Fruit fly (Drosophila melanogaster) whole organism, adult: ENCODE results near the gene Usp14.

Source experiments
- CG1620 ChIP-seq: fragments of 200-800 bp; sonication (Bioruptor generic); optimal IDR thresholded peaks from 2 replicates; lab custom pipeline; 2016; ENCODE audit warnings: missing biosample characterization, missing genetic modification characterization
- CG7045 ChIP-seq: fragments of 200-800 bp; sonication (Bioruptor generic); optimal IDR thresholded peaks from 2 replicates; lab custom pipeline; 2017; ENCODE audit warnings: missing biosample characterization, mild to moderate bottlenecking, missing genetic modification characterization
- Hr96 ChIP-seq: fragments of 200-800 bp; sonication (Bioruptor generic); optimal IDR thresholded peaks from 2 replicates; lab custom pipeline; 2016; ENCODE audit warnings: missing biosample characterization, missing genetic modification characterization
- Mnt ChIP-seq: fragments of 200-800 bp; sonication (Bioruptor generic); optimal IDR thresholded peaks from 2 replicates; lab custom pipeline; 2016; ENCODE audit warnings: missing biosample characterization, mild to moderate bottlenecking, missing genetic modification characterization
- bab1 ChIP-seq: fragments of 200-800 bp; sonication (Bioruptor generic); optimal IDR thresholded peaks from 3 replicates; lab custom pipeline; 2019; ENCODE audit warnings: missing biosample characterization, mild to moderate bottlenecking, missing genetic modification characterization, moderate library complexity
- cic ChIP-seq: fragments of 200-800 bp; sonication (Bioruptor generic); optimal IDR thresholded peaks from 2 replicates; lab custom pipeline; 2017; ENCODE audit warnings: missing biosample characterization, mild to moderate bottlenecking, missing genetic modification characterization, moderate library complexity
- kay ChIP-seq: fragments of 200-800 bp; sonication (Bioruptor generic); peaks from one replicate; lab custom pipeline; 2016; ENCODE audit warnings: missing biosample characterization, missing genetic modification characterization, borderline replicate concordance
- ovo ChIP-seq: fragments of 200-800 bp; sonication (Bioruptor generic); optimal IDR thresholded peaks from 2 replicates; lab custom pipeline; 2016; ENCODE audit warnings: missing biosample characterization, missing genetic modification characterization
- pad ChIP-seq: fragments of 200-800 bp; sonication (Bioruptor generic); optimal IDR thresholded peaks from 3 replicates; lab custom pipeline; 2017; ENCODE audit warnings: missing biosample characterization, missing genetic modification characterization, mild to moderate bottlenecking, moderate library complexity, missing genetic modification reagents
- tj ChIP-seq: fragments of 200-800 bp; sonication (Bioruptor generic); optimal IDR thresholded peaks from 3 replicates; lab custom pipeline; 2017; ENCODE audit warnings: missing biosample characterization, mild to moderate bottlenecking, missing genetic modification characterization, moderate library complexity
- toe ChIP-seq: fragments of 200-800 bp; sonication (Bioruptor generic); optimal IDR thresholded peaks from 2 replicates; lab custom pipeline; 2016; ENCODE audit warnings: missing biosample characterization, missing genetic modification characterization

dm6 chr2L:10276436-10276835 is 37.8 kb downstream of the Usp14 start:
- no peak for TF ChIP-seq pad (GFP tag; lab: Kevin White, UChicago)
- no peak for TF ChIP-seq Mnt (GFP tag; lab: Kevin White, UChicago)
- TF ChIP-seq toe (GFP tag; lab: Kevin White, UChicago) = no peak
- no peak for TF ChIP-seq cic (GFP tag; lab: Kevin White, UChicago)
- no peak for TF ChIP-seq Hr96 (GFP tag; lab: Kevin White, UChicago)
- TF ChIP-seq kay (GFP tag; lab: Kevin White, UChicago) = peak; percentile 45
- peak; percentile 68 for TF ChIP-seq CG7045 (GFP tag; lab: Kevin White, UChicago)
- TF ChIP-seq tj (GFP tag; lab: Kevin White, UChicago) = peak; percentile 25
- TF ChIP-seq CG1620 (GFP tag; lab: Kevin White, UChicago) = no peak
- no peak for TF ChIP-seq ovo
- TF ChIP-seq bab1 = peak; percentile 63
